Worm (Caenorhabditis elegans): ENCODE results near the gene F28E10.1.

The F28E10.1 gene

DNA sequence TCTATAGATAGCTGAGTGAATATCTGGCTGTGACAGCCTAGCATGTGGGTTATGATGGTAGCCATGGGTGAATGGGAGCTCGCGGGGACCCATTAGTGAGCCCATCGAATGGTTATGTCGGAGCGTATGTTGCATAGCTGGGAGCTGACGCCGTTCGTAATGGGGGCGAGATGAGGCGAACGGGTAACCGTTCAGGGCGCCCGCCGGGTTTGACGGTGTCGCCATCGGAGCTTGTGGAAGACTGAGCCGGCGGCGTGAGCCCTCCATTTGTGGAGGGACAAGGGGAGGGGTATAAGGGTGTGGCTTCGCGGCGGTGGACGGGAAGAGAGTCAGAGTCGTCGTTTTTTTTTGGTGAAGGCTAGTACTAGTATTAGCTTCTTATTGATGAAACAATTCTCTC lies 55.2 kb downstream of the F28E10.1 start:
- TF ChIP-seq elt-3 (tag; optimal IDR thresholded peaks at IDR 0.05) (no peak), efl-1 (optimal IDR thresholded peaks at IDR 0.05) (no peak), efl-1 (GFP tag; optimal IDR thresholded peaks at IDR 0.05 in 1 of 2) (peak in 1 of 2 experiments; percentile 41)

ce11 chrIV:4633393-4633792 lies 64.8 kb downstream of the F28E10.1 start, which contains the start of gene R105.1:
TSS of gene R105.1 (plus strand) at chrIV:4633693.
- TF ChIP-seq nhr-90 (tag; optimal IDR thresholded peaks at IDR 0.05; ENCODE audit: poor library complexity): no peak
- TF ChIP-seq lin-39 (tag; optimal IDR thresholded peaks at IDR 0.05): no peak
- TF ChIP-seq skn-1 (tag; optimal IDR thresholded peaks at IDR 0.05): no peak
- TF ChIP-seq unc-30 (tag; optimal IDR thresholded peaks at IDR 0.05): no peak
- no peak for TF ChIP-seq C04F5.9 (tag; optimal IDR thresholded peaks at IDR 0.05)
- no peak for TF ChIP-seq sox-4 (tag; optimal IDR thresholded peaks at IDR 0.05)
- TF ChIP-seq nhr-237 (tag; optimal IDR thresholded peaks at IDR 0.05): no peak
- TF ChIP-seq mep-1 (tag; optimal IDR thresholded peaks at IDR 0.05): no peak
- TF ChIP-seq swsn-7 (tag; optimal IDR thresholded peaks at IDR 0.05): no peak
- TF ChIP-seq elt-2 (tag; optimal IDR thresholded peaks at IDR 0.05): no peak
- TF ChIP-seq nhr-47 (tag; optimal IDR thresholded peaks at IDR 0.05): no peak
- no peak for TF ChIP-seq nhr-12 (tag; optimal IDR thresholded peaks at IDR 0.05)
- TF ChIP-seq hlh-17 (GFP tag; optimal IDR thresholded peaks at IDR 0.05; ENCODE audit: borderline replicate concordance): no peak
- TF ChIP-seq efl-3 (GFP tag; optimal IDR thresholded peaks at IDR 0.05): no peak
- TF ChIP-seq ztf-4 (tag; optimal IDR thresholded peaks at IDR 0.05): no peak
- TF ChIP-seq efl-1 (optimal IDR thresholded peaks at IDR 0.05): no peak
- TF ChIP-seq efl-1 (GFP tag; optimal IDR thresholded peaks at IDR 0.05 in 1 of 2): no peak
- TF ChIP-seq ceh-63 (GFP tag; optimal IDR thresholded peaks at IDR 0.05): no peak

DNA sequence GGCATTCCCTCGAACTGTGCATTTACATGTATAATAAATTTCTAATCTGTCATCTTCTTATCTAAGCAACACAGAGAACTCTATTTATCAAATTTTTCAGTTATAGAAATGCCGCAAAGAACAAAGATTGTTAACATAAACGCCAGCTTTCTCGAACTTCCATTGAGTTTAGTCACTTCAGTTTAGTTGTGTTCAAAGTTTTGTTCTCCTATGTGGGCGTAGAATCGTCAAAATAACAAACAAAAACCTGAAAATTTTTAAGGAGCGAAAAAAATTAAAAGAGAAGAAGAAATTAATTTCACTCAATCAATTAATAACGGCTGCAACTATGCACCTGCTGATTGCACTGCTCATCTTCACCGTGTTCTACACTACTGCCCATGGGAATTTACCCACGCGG lies 67.4 kb downstream of the F28E10.1 start, which contains the start of gene R105.5:
Gene R105.5, plus strand, starts transcription at position 301 of the 400 bp plus-strand sequence.
- TF ChIP-seq tbx-2 (tag; optimal IDR thresholded peaks at IDR 0.05) (no peak), nhr-47 (tag; optimal IDR thresholded peaks at IDR 0.05) (no peak), ztf-11 (tag; optimal IDR thresholded peaks at IDR 0.05) (no peak), dpl-1 (GFP tag; optimal IDR thresholded peaks at IDR 0.05) (no peak), skn-1 (tag; optimal IDR thresholded peaks at IDR 0.05) (no peak), nhr-71 (tag; optimal IDR thresholded peaks at IDR 0.05) (no peak), elt-2 (tag; optimal IDR thresholded peaks at IDR 0.05) (no peak), lin-14 (GFP tag; optimal IDR thresholded peaks at IDR 0.05) (no peak), unc-130 (tag; optimal IDR thresholded peaks at IDR 0.05) (no peak)

DNA sequence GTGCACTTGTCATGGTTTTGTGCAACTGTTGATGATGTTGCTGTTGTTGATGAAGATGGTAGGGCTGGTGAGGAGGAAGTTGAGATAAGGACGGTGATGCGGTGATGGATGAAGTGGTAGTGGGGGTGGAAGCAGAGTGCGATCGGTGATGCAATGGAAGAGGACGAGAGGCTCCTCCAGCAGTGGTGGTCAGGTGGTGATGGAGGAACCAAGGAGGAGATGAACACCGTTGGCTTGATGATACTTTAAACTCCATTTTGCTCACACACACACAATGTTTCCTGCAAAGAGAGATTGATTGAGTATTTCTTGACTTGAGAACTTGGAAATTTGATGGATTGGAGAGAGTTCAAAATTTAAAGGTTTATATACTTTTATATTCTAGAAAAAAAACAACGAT lies 69.2 kb downstream of the F28E10.1 start, which contains the start of gene F19C7.8:
Gene F19C7.8, minus strand, starts transcription at position 256 of the 400 bp plus-strand sequence.
- TF ChIP-seq unc-86 (tag; optimal IDR thresholded peaks at IDR 0.05): no peak
- peak; percentile 38 for TF ChIP-seq rnt-1 (tag; optimal IDR thresholded peaks at IDR 0.05)
- TF ChIP-seq lir-3 (tag; optimal IDR thresholded peaks at IDR 0.05; ENCODE audit: poor library complexity): no peak
- peak; percentile 24 for TF ChIP-seq lin-14 (GFP tag; optimal IDR thresholded peaks at IDR 0.05)
- no peak for TF ChIP-seq skn-1 (tag; optimal IDR thresholded peaks at IDR 0.05)

- TF ChIP-seq grh-1 (GFP tag; IDR thresholded peaks at IDR 0.05): no peak
- TF ChIP-seq xbp-1 (tag; optimal IDR thresholded peaks at IDR 0.05): no peak
- no peak for TF ChIP-seq Y116A8C.19 (tag; optimal IDR thresholded peaks at IDR 0.05; ENCODE audit: borderline replicate concordance)
- TF ChIP-seq pag-3 (tag; optimal IDR thresholded peaks at IDR 0.05; ENCODE audit: borderline replicate concordance, insufficient read depth): no peak
- TF ChIP-seq lin-13 (GFP tag; optimal IDR thresholded peaks at IDR 0.05): no peak
- no peak for TF ChIP-seq lsy-2 (tag; optimal IDR thresholded peaks at IDR 0.05)
- TF ChIP-seq isw-1 (GFP tag; IDR thresholded peaks at IDR 0.05): no peak
- TF ChIP-seq zag-1 (tag; optimal IDR thresholded peaks at IDR 0.05): no peak
- no peak for TF ChIP-seq lin-39 (tag; optimal IDR thresholded peaks at IDR 0.05)
Measured at ce11 chrIV:4639352-4639751, 70.7 kb downstream of the F28E10.1 start.

Data from whole organism, L1 larva.